Fruit fly (Drosophila melanogaster) whole organism, embryonic: Measurements from ENCODE around the gene Cpr73D.
A peak's percentile ranks its signal among the peaks of the same experiment; 100 is the strongest.

Source experiments
- ATbp ChIP-seq: fragments of 200-800 bp; sonication (Bioruptor generic); optimal IDR thresholded peaks from 2 replicates; lab custom pipeline; 2017; ENCODE audit warnings: missing biosample characterization, mild to moderate bottlenecking, missing genetic modification characterization, missing genetic modification reagents
- Aef1 ChIP-seq: fragments of 200-800 bp; sonication (Bioruptor generic); IDR thresholded peaks from 3 replicates; pipeline ENCODE4 v1.3.6; 2022; ENCODE audit warnings: missing biosample characterization, missing genetic modification characterization
- Blimp-1 ChIP-seq: fragments of 200-800 bp; sonication (Bioruptor generic); optimal IDR thresholded peaks from 3 replicates; lab custom pipeline; 2018; ENCODE audit warnings: missing biosample characterization, missing genetic modification characterization, mild to moderate bottlenecking, moderate library complexity, missing genetic modification reagents
- CG10267 ChIP-seq: fragments of 200-800 bp; sonication (Bioruptor generic); optimal IDR thresholded peaks from 2 replicates; lab custom pipeline; 2018; ENCODE audit warnings: missing biosample characterization, mild to moderate bottlenecking, missing genetic modification characterization, moderate library complexity
- CG10462 ChIP-seq: fragments of 200-800 bp; sonication (Bioruptor generic); optimal IDR thresholded peaks from 2 replicates; lab custom pipeline; 2016; ENCODE audit warnings: missing biosample characterization, missing genetic modification characterization
- CG10979 ChIP-seq: fragments of 200-800 bp; sonication (Bioruptor generic); optimal IDR thresholded peaks from 2 replicates; lab custom pipeline; 2018; ENCODE audit warnings: missing biosample characterization, mild to moderate bottlenecking, missing genetic modification characterization, moderate library complexity
- CG11560 ChIP-seq: fragments of 200-800 bp; sonication (Bioruptor generic); IDR thresholded peaks from 3 replicates; pipeline ENCODE4 v1.3.6; 2022; ENCODE audit warnings: missing biosample characterization, missing genetic modification characterization
- CG12104 ChIP-seq: fragments of 200-800 bp; sonication (Bioruptor generic); optimal IDR thresholded peaks from 3 replicates; lab custom pipeline; 2016; ENCODE audit warnings: missing biosample characterization, missing genetic modification characterization
- CG12391 ChIP-seq: fragments of 200-800 bp; sonication (Bioruptor generic); optimal IDR thresholded peaks from 3 replicates; lab custom pipeline; 2018; ENCODE audit warnings: missing biosample characterization, mild to moderate bottlenecking, missing genetic modification characterization, moderate library complexity
- CG15269 ChIP-seq: fragments of 200-800 bp; sonication (Bioruptor generic); optimal IDR thresholded peaks from 2 replicates; lab custom pipeline; 2018; ENCODE audit warnings: missing biosample characterization, mild to moderate bottlenecking, missing genetic modification characterization, moderate library complexity
- CG15514 ChIP-seq: fragments of 200-800 bp; sonication (Bioruptor generic); optimal IDR thresholded peaks from 3 replicates; lab custom pipeline; 2017; ENCODE audit warnings: missing biosample characterization, missing genetic modification characterization, mild to moderate bottlenecking, moderate library complexity, missing genetic modification reagents
- CG1603 ChIP-seq: fragments of 200-800 bp; sonication (Bioruptor generic); optimal IDR thresholded peaks from 2 replicates; lab custom pipeline; 2019; ENCODE audit warnings: missing biosample characterization, mild to moderate bottlenecking, missing genetic modification characterization, moderate library complexity
- CG17361 ChIP-seq: fragments of 200-800 bp; sonication (Bioruptor generic); IDR thresholded peaks from 3 replicates; pipeline ENCODE4 v1.3.6; 2022; ENCODE audit warnings: missing biosample characterization, missing genetic modification characterization
- CG34422 ChIP-seq: fragments of 200-800 bp; sonication (Bioruptor generic); IDR thresholded peaks from 3 replicates; pipeline ENCODE4 v1.3.6; 2022; ENCODE audit warnings: missing biosample characterization, missing genetic modification characterization
- CG42726 ChIP-seq: fragments of 200-800 bp; sonication (Bioruptor generic); IDR thresholded peaks from 2 replicates; pipeline ENCODE4 v1.3.6; 2022; ENCODE audit warnings: missing biosample characterization, missing genetic modification characterization; ENCODE audit not compliant: partially characterized antibody
- CG4360 ChIP-seq: fragments of 200-800 bp; sonication (Bioruptor generic); IDR thresholded peaks from 2 replicates; pipeline ENCODE4 v1.3.6; 2022; ENCODE audit warnings: missing biosample characterization, missing genetic modification characterization
- CG4730 ChIP-seq: fragments of 200-800 bp; sonication (Bioruptor generic); IDR thresholded peaks from 2 replicates; pipeline ENCODE4 v1.3.6; 2022; ENCODE audit warnings: missing biosample characterization, missing genetic modification characterization
- CG6654 ChIP-seq: fragments of 200-800 bp; sonication (Bioruptor generic); optimal IDR thresholded peaks from 2 replicates; lab custom pipeline; 2017; ENCODE audit warnings: missing biosample characterization, mild to moderate bottlenecking, missing genetic modification characterization
- CG7745 ChIP-seq: fragments of 200-800 bp; sonication (Bioruptor generic); optimal IDR thresholded peaks from 2 replicates; lab custom pipeline; 2018; ENCODE audit warnings: missing biosample characterization, mild to moderate bottlenecking, missing genetic modification characterization, moderate library complexity
- CG8924 ChIP-seq: fragments of 200-800 bp; optimal IDR thresholded peaks from 3 replicates; lab custom pipeline; 2019; ENCODE audit warnings: missing biosample characterization, mild to moderate bottlenecking, missing genetic modification characterization, moderate library complexity
- Doc3 ChIP-seq: fragments of 200-800 bp; sonication (Bioruptor generic); IDR thresholded peaks from 3 replicates; pipeline ENCODE4 v1.3.6; 2022; ENCODE audit warnings: missing biosample characterization, missing genetic modification characterization; ENCODE audit not compliant: partially characterized antibody
- Dp ChIP-seq: fragments of 200-800 bp; sonication (Bioruptor generic); optimal IDR thresholded peaks from 2 replicates; lab custom pipeline; 2018; ENCODE audit warnings: missing biosample characterization, mild to moderate bottlenecking, missing genetic modification characterization, moderate library complexity
- Dref ChIP-seq: fragments of 200-800 bp; sonication (Bioruptor generic); IDR thresholded peaks from 2 replicates; pipeline ENCODE4 v1.3.6; 2022; ENCODE audit warnings: missing biosample characterization, missing genetic modification characterization
- E2f1 ChIP-seq: fragments of 200-800 bp; sonication (Bioruptor generic); IDR thresholded peaks from 2 replicates; pipeline ENCODE4 v1.3.6; 2022; ENCODE audit warnings: missing biosample characterization, missing genetic modification characterization
- E2f2 ChIP-seq: fragments of 200-800 bp; sonication (Bioruptor generic); IDR thresholded peaks from 2 replicates; pipeline ENCODE4 v1.3.6; 2022; ENCODE audit warnings: missing biosample characterization, missing genetic modification characterization
- Gsc ChIP-seq: fragments of 200-800 bp; sonication (Bioruptor generic); IDR thresholded peaks from 2 replicates; pipeline ENCODE4 v1.3.6; 2022; ENCODE audit warnings: missing biosample characterization, missing genetic modification characterization
- HmgD ChIP-seq: fragments of 200-800 bp; sonication (Bioruptor generic); optimal IDR thresholded peaks from 3 replicates; lab custom pipeline; 2016; ENCODE audit warnings: missing biosample characterization, missing genetic modification characterization
- Hmx ChIP-seq: fragments of 200-800 bp; sonication (Bioruptor generic); optimal IDR thresholded peaks from 2 replicates; lab custom pipeline; 2016; ENCODE audit warnings: missing biosample characterization, missing genetic modification characterization
- Jarid2 ChIP-seq: fragments of 200-800 bp; sonication (Bioruptor generic); optimal IDR thresholded peaks from 3 replicates; lab custom pipeline; 2017; ENCODE audit warnings: mild to moderate bottlenecking, missing biosample characterization, missing genetic modification reagents, missing genetic modification characterization
- Max ChIP-seq: fragments of 200-800 bp; sonication (Bioruptor generic); optimal IDR thresholded peaks from 2 replicates; lab custom pipeline; 2016; ENCODE audit warnings: missing biosample characterization, mild to moderate bottlenecking, missing genetic modification characterization
- Side ChIP-seq: fragments of 200-800 bp; sonication (Bioruptor generic); optimal IDR thresholded peaks from 2 replicates; lab custom pipeline; 2016; ENCODE audit warnings: missing biosample characterization, missing genetic modification characterization
- YL-1 ChIP-seq: fragments of 200-800 bp; sonication (Bioruptor generic); optimal IDR thresholded peaks from 3 replicates; lab custom pipeline; 2017; ENCODE audit warnings: missing biosample characterization, mild to moderate bottlenecking, missing genetic modification characterization
- amos ChIP-seq: fragments of 200-800 bp; sonication (Bioruptor generic); IDR thresholded peaks from 2 replicates; pipeline ENCODE4 v1.3.6; 2022; ENCODE audit warnings: missing biosample characterization, missing genetic modification characterization; ENCODE audit not compliant: partially characterized antibody
- bab2 ChIP-seq: fragments of 200-800 bp; sonication (Bioruptor generic); optimal IDR thresholded peaks from 2 replicates; lab custom pipeline; 2016; ENCODE audit warnings: missing biosample characterization, missing genetic modification characterization
- chinmo ChIP-seq: fragments of 200-800 bp; sonication (Bioruptor generic); IDR thresholded peaks from 4 replicates; pipeline ENCODE4 v1.3.6; 2022; ENCODE audit warnings: missing biosample characterization, missing genetic modification characterization; ENCODE audit not compliant: partially characterized antibody
- croc ChIP-seq: fragments of 200-800 bp; sonication (Bioruptor generic); conservative IDR thresholded peaks from 3 replicates; pipeline ENCODE4 v1.3.6; 2022; ENCODE audit warnings: missing biosample characterization, missing genetic modification characterization
- cwo ChIP-seq: fragments of 200-800 bp; sonication (Bioruptor generic); optimal IDR thresholded peaks from 3 replicates; lab custom pipeline; 2017; ENCODE audit warnings: missing biosample characterization, missing genetic modification characterization, mild to moderate bottlenecking, moderate library complexity, missing genetic modification reagents
- dati ChIP-seq: fragments of 200-800 bp; sonication (Bioruptor generic); IDR thresholded peaks from 2 replicates; pipeline ENCODE4 v1.3.6; 2022; ENCODE audit warnings: missing biosample characterization, missing genetic modification characterization
- dysf ChIP-seq: fragments of 200-800 bp; sonication (Bioruptor generic); IDR thresholded peaks from 3 replicates; pipeline ENCODE4 v1.3.6; 2022; ENCODE audit warnings: missing biosample characterization, missing genetic modification characterization
- fd64A ChIP-seq: fragments of 200-800 bp; sonication (Bioruptor generic); optimal IDR thresholded peaks from 3 replicates; lab custom pipeline; 2018; ENCODE audit warnings: missing biosample characterization, mild to moderate bottlenecking, missing genetic modification characterization
- gsb ChIP-seq: fragments of 200-800 bp; sonication (Bioruptor generic); IDR thresholded peaks from 2 replicates; pipeline ENCODE4 v1.3.6; 2022; ENCODE audit warnings: missing biosample characterization, missing genetic modification characterization
- gsb-n ChIP-seq: fragments of 200-800 bp; sonication (Bioruptor generic); optimal IDR thresholded peaks from 3 replicates; lab custom pipeline; 2018; ENCODE audit warnings: missing biosample characterization, mild to moderate bottlenecking, missing genetic modification characterization
- klu ChIP-seq: fragments of 200-800 bp; sonication (Bioruptor generic); IDR thresholded peaks from 2 replicates; pipeline ENCODE4 v1.3.6; 2022; ENCODE audit warnings: missing biosample characterization, missing genetic modification characterization
- kni ChIP-seq: fragments of 200-800 bp; sonication (Bioruptor generic); optimal IDR thresholded peaks from 3 replicates; lab custom pipeline; 2017; ENCODE audit warnings: mild to moderate bottlenecking, missing biosample characterization, missing genetic modification reagents, missing genetic modification characterization
- knrl ChIP-seq: fragments of 200-800 bp; sonication (Bioruptor generic); IDR thresholded peaks from 3 replicates; pipeline ENCODE4 v1.3.6; 2022; ENCODE audit warnings: missing biosample characterization, missing genetic modification characterization; ENCODE audit not compliant: partially characterized antibody
- mld ChIP-seq: fragments of 200-800 bp; sonication (Bioruptor generic); IDR thresholded peaks from 3 replicates; pipeline ENCODE4 v1.3.6; 2022; ENCODE audit warnings: missing biosample characterization, missing genetic modification characterization; ENCODE audit not compliant: partially characterized antibody
- pfk ChIP-seq: fragments of 200-800 bp; sonication (Bioruptor generic); optimal IDR thresholded peaks from 2 replicates; lab custom pipeline; 2018; ENCODE audit warnings: missing biosample characterization, mild to moderate bottlenecking, missing genetic modification characterization, moderate library complexity
- so ChIP-seq: fragments of 200-800 bp; sonication (Bioruptor generic); IDR thresholded peaks from 3 replicates; pipeline ENCODE4 v1.3.6; 2022; ENCODE audit warnings: missing biosample characterization, missing genetic modification characterization

Gene Cpr73D

DNA sequence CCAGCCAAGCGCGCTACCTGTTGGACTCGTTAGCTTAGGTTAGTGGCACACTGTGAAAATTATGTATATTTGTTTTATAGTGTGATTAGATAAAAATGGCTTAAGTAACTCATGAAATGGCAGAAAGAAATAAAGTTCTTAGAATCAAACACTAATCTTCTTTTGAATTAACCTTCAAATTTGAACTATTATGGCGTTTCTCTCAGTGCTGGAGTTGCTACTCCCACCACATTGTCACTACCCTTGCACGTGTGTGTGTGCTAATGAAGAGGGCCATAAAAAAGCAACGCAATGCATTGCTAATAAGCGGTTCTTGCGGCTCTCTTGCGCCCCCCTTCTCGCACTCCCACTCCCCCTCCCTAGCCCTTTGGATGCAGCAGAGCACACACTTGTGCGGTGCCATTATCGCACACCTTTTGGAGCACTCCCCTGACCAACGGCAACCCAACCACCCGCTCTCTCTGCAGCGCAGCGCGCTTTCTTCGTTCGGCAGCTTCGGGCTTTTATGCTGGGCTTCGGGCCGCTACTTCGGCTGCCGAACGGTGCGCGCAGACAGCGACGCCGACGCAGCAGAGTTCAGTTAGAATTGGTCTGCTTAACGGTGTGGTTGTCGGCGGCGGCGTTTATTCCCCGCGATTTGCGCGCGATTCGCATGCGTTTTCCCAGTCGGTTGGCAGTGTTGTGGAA lies 66.7 kb downstream of the Cpr73D start (continued):
- TF ChIP-seq chinmo (GFP tag; lab: Robert Waterston, UW) (peak; percentile 99), pfk (GFP tag; lab: Kevin White, UChicago) (no peak), gsb-n (tag; lab: Kevin White, UChicago) (peak; percentile 92), CG6654 (GFP tag; lab: Kevin White, UChicago) (peak; percentile 81), Max (GFP tag; lab: Kevin White, UChicago) (peak; percentile 67), mld (no peak), croc (peak; percentile 91), CG12391 (tag; lab: Kevin White, UChicago) (peak; percentile 93), Aef1 (peak; percentile 89), YL-1 (GFP tag; lab: Kevin White, UChicago) (peak; percentile 26), knrl (peak; percentile 26; the same call in 1 of the 3 replicates), klu (GFP tag; lab: Robert Waterston, UW) (peak; percentile 79), Blimp-1 (GFP tag; lab: Kevin White, UChicago) (peak; percentile 93), CG15514 (GFP tag; lab: Kevin White, UChicago) (peak; percentile 52), HmgD (GFP tag; lab: Kevin White, UChicago) (peak; percentile 7), E2f1 (GFP tag; lab: Robert Waterston, UW) (peak; percentile 90), Gsc (GFP tag; lab: Robert Waterston, UW) (peak; percentile 84), kni (GFP tag; lab: Kevin White, UChicago) (peak; percentile 98), Hmx (GFP tag; lab: Kevin White, UChicago) (peak; percentile 13), so (GFP tag; lab: Robert Waterston, UW) (peak; percentile 93), ATbp (GFP tag; lab: Kevin White, UChicago) (peak; percentile 96), CG10462 (GFP tag; lab: Kevin White, UChicago) (peak; percentile 92), CG7745 (tag; lab: Kevin White, UChicago) (no peak), Dref (GFP tag; lab: Robert Waterston, UW) (no peak), CG34422 (peak; percentile 89), CG1603 (tag; lab: Kevin White, UChicago) (peak; percentile 95), CG17361 (peak; percentile 91), Dp (GFP tag; lab: Kevin White, UChicago) (no peak), CG10979 (tag; lab: Kevin White, UChicago) (peak; percentile 95), CG42726 (GFP tag; lab: Robert Waterston, UW) (peak; percentile 17; the same call in 1 of the 2 replicates), CG8924 (tag; lab: Kevin White, UChicago) (peak; percentile 90), Doc3 (GFP tag; lab: Robert Waterston, UW) (no peak), bab2 (GFP tag; lab: Kevin White, UChicago) (peak; percentile 91), CG11560 (tag; lab: Robert Waterston, UW) (peak; percentile 71; the same call in 2 of the 3 replicates), Side (GFP tag; lab: Kevin White, UChicago) (peak; percentile 86), fd64A (GFP tag; lab: Kevin White, UChicago) (peak; percentile 88), dati (GFP tag; lab: Robert Waterston, UW) (peak; percentile 83), dysf (peak; percentile 91; the same call in 2 of the 3 replicates), gsb (peak; percentile 51), CG12104 (GFP tag; lab: Kevin White, UChicago) (peak; percentile 82), E2f2 (GFP tag; lab: Robert Waterston, UW) (peak; percentile 74; the same call in 1 of the 2 replicates), CG4730 (GFP tag; lab: Robert Waterston, UW) (peak; percentile 84), cwo (GFP tag; lab: Kevin White, UChicago) (peak; percentile 81), amos (GFP tag; lab: Robert Waterston, UW) (peak; percentile 34; the same call in 1 of the 2 replicates), CG4360 (peak; percentile 77), CG10267 (tag; lab: Kevin White, UChicago) (peak; percentile 85), Jarid2 (peak; percentile 91), CG15269 (tag; lab: Kevin White, UChicago) (peak; percentile 90)
